Worm (Caenorhabditis elegans) whole organism, mixed stage, embryonic: Measurements from ENCODE around the gene srx-46.

Source experiments
- M03D4.4 ChIP-seq: sonication (generic microtip); optimal IDR thresholded peaks from 2 replicates; lab custom pipeline; 2017; ENCODE audit warnings: mild to moderate bottlenecking, missing genetic modification characterization, missing compliant biosample characterization
- bed-3 ChIP-seq: fragments of 200-800 bp; sonication (Bioruptor generic); optimal IDR thresholded peaks from 3 replicates; lab custom pipeline; 2018; ENCODE audit warnings: mild to moderate bottlenecking, missing genetic modification characterization, moderate library complexity, missing compliant biosample characterization
- ceh-43 ChIP-seq: fragments of 200-800 bp; sonication (Bioruptor generic); optimal IDR thresholded peaks from 2 replicates; lab custom pipeline; 2018; ENCODE audit warnings: mild to moderate bottlenecking, missing genetic modification characterization, moderate library complexity, missing compliant biosample characterization
- ceh-83 ChIP-seq: fragments of 200-800 bp; sonication (Bioruptor generic); optimal IDR thresholded peaks from 2 replicates; lab custom pipeline; 2018; ENCODE audit warnings: mild to moderate bottlenecking, missing genetic modification characterization, missing compliant biosample characterization
- ces-1 ChIP-seq: fragments of 150-350 bp; optimal IDR thresholded peaks from 2 replicates; lab custom pipeline; 2014; ENCODE audit warnings: missing biosample characterization, missing genetic modification reagents, missing genetic modification characterization
- cnd-1 ChIP-seq: fragments of 200-800 bp; sonication (Bioruptor generic); optimal IDR thresholded peaks from 2 replicates; lab custom pipeline; 2018; ENCODE audit warnings: mild to moderate bottlenecking, missing genetic modification characterization, missing compliant biosample characterization
- drap-1 ChIP-seq: fragments of 200-800 bp; sonication (Bioruptor generic); optimal IDR thresholded peaks from 3 replicates; lab custom pipeline; 2018; ENCODE audit warnings: mild to moderate bottlenecking, missing genetic modification characterization, missing compliant biosample characterization
- elt-1 ChIP-seq: sonication (generic microtip); optimal IDR thresholded peaks from 2 replicates; lab custom pipeline; 2017; ENCODE audit warnings: missing genetic modification characterization, mild to moderate bottlenecking, missing compliant biosample characterization, antibody characterized with exemption, moderate library complexity, borderline replicate concordance; ENCODE audit not compliant: insufficient read depth
- elt-3 ChIP-seq: fragments of 150-350 bp; optimal IDR thresholded peaks from 2 replicates; lab custom pipeline; 2014; ENCODE audit warnings: missing biosample characterization, missing genetic modification characterization
- flh-1 ChIP-seq: fragments of 200-800 bp; sonication (Bioruptor generic); optimal IDR thresholded peaks from 2 replicates; lab custom pipeline; 2018; ENCODE audit warnings: mild to moderate bottlenecking, missing genetic modification characterization, moderate library complexity, missing compliant biosample characterization
- ham-2 ChIP-seq: fragments of 200-800 bp; sonication (Bioruptor generic); optimal IDR thresholded peaks from 2 replicates; lab custom pipeline; 2018; ENCODE audit warnings: mild to moderate bottlenecking, missing genetic modification characterization, missing compliant biosample characterization
- hlh-1 ChIP-seq: fragments of 150-350 bp; optimal IDR thresholded peaks from 2 replicates; lab custom pipeline; 2014; ENCODE audit warnings: missing biosample characterization, missing genetic modification reagents, missing genetic modification characterization
- mab-5 ChIP-seq: fragments of 150-350 bp; optimal IDR thresholded peaks from 2 replicates; lab custom pipeline; 2014; ENCODE audit warnings: missing biosample characterization, missing genetic modification characterization
- mep-1 ChIP-seq: fragments of 150-350 bp; optimal IDR thresholded peaks from 2 replicates; lab custom pipeline; 2017; ENCODE audit warnings: missing biosample characterization, missing genetic modification reagents, missing genetic modification characterization, inconsistent platforms
- mls-2 ChIP-seq: sonication (generic microtip); optimal IDR thresholded peaks from 2 replicates; lab custom pipeline; 2016; ENCODE audit warnings: mild to moderate bottlenecking, missing genetic modification characterization, moderate library complexity, missing compliant biosample characterization
- nhr-12 ChIP-seq: fragments of 150-350 bp; optimal IDR thresholded peaks from 2 replicates; lab custom pipeline; 2014; ENCODE audit warnings: missing biosample characterization, missing genetic modification characterization
- nhr-2 ChIP-seq: fragments of 150-350 bp; optimal IDR thresholded peaks from 2 replicates; lab custom pipeline; 2014; ENCODE audit warnings: missing biosample characterization, missing genetic modification characterization
- nhr-237 ChIP-seq: fragments of 150-350 bp; optimal IDR thresholded peaks from 2 replicates; lab custom pipeline; 2014; ENCODE audit warnings: missing biosample characterization, missing genetic modification characterization
- nhr-28 ChIP-seq: fragments of 150-350 bp; optimal IDR thresholded peaks from 2 replicates; lab custom pipeline; 2014; ENCODE audit warnings: missing biosample characterization, missing genetic modification characterization
- pha-4 ChIP-seq: fragments of 150-350 bp; optimal IDR thresholded peaks from 2 replicates; lab custom pipeline; 2018; ENCODE audit warnings: missing biosample characterization, missing genetic modification reagents, missing genetic modification characterization
- sem-2 ChIP-seq: fragments of 200-800 bp; sonication (Bioruptor generic); optimal IDR thresholded peaks from 2 replicates; lab custom pipeline; 2018; ENCODE audit warnings: mild to moderate bottlenecking, missing genetic modification characterization, missing compliant biosample characterization
- tbx-8 ChIP-seq: fragments of 200-800 bp; sonication (Bioruptor generic); optimal IDR thresholded peaks from 2 replicates; lab custom pipeline; 2018; ENCODE audit warnings: mild to moderate bottlenecking, missing genetic modification characterization, moderate library complexity, missing compliant biosample characterization
- unc-120 ChIP-seq: sonication (generic microtip); optimal IDR thresholded peaks from 2 replicates; lab custom pipeline; 2017; ENCODE audit warnings: missing genetic modification characterization, missing compliant biosample characterization; ENCODE audit not compliant: poor library complexity, severe bottlenecking
- unc-39 ChIP-seq: fragments of 150-350 bp; optimal IDR thresholded peaks from 2 replicates; lab custom pipeline; 2014; ENCODE audit warnings: missing biosample characterization, missing genetic modification characterization
- ztf-11 ChIP-seq: fragments of 150-350 bp; optimal IDR thresholded peaks from 2 replicates; lab custom pipeline; 2014; ENCODE audit warnings: missing biosample characterization, missing genetic modification characterization

The srx-46 gene

DNA sequence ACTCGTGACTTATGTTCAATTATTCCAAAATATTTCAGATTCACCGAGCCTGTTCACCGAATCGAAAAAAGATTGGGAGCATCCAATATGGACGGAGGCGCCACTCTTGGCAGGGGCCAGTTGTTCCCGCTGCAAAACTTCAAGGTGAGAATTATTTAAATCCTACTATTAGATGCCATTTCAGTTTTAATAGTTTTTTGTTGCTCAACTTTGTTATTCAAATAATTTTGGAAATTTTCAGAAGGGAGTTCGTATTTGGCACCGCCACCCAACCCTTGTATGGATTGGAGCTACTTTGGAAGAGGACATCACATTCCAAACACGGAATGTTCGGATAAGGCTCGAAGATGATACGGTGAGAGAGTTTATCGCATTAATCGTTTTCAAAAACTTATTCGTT lies 33.1 kb downstream of the srx-46 start, which contains the start of gene hum-2:
TSS of gene hum-2 (plus strand) at position 33 of the 400 bp plus-strand sequence.
- TF ChIP-seq bed-3 (GFP tag; lab: Kevin White, UChicago), result no peak
- no peak for TF ChIP-seq tbx-8 (GFP tag; lab: Kevin White, UChicago)
- no peak for TF ChIP-seq M03D4.4 (tag; lab: Kevin White, UChicago)
- TF ChIP-seq ceh-83 (GFP tag; lab: Kevin White, UChicago), result no peak
- no peak for TF ChIP-seq ceh-43 (GFP tag; lab: Kevin White, UChicago)
- TF ChIP-seq mab-5 (tag; lab: Kevin White, UChicago), result no peak
- no peak for TF ChIP-seq flh-1
- no peak for TF ChIP-seq drap-1 (GFP tag; lab: Kevin White, UChicago)
- no peak for TF ChIP-seq elt-3 (tag; lab: Kevin White, UChicago)
- TF ChIP-seq ces-1 (GFP tag; lab: Kevin White, UChicago), result no peak
- TF ChIP-seq cnd-1 (tag; lab: Kevin White, UChicago), result no peak

DNA sequence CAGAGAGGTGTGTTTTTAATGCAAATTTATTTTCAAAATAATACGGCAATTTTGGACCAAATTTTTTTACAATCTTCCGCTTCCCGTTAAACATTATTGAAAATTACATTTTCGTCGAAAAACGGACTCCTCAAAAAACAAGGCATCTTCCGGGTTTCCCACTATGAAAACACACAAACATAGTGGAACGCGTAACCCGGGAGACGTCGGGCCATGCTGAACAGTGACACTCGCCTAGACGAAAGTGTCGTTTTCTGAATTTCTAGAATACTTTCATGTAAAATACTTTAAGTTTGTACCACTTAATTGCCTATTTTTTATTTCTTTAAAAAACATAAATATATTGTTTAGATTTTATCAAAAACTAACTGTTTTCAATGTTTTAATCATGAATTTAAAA lies 38.9 kb downstream of the srx-46 start:
- no peak for TF ChIP-seq nhr-12 (tag; lab: Kevin White, UChicago)
- no peak for TF ChIP-seq ztf-11 (tag; lab: Kevin White, UChicago)
- no peak for TF ChIP-seq nhr-237
- no peak for TF ChIP-seq tbx-8 (GFP tag; lab: Kevin White, UChicago)
- TF ChIP-seq nhr-2 (tag; lab: Kevin White, UChicago), result no peak
- no peak for TF ChIP-seq unc-39 (tag; lab: Kevin White, UChicago)
- no peak for TF ChIP-seq nhr-28
- TF ChIP-seq unc-120 (tag; lab: Kevin White, UChicago), result no peak
- TF ChIP-seq hlh-1 (tag; lab: Kevin White, UChicago), result no peak
- no peak for TF ChIP-seq pha-4

DNA sequence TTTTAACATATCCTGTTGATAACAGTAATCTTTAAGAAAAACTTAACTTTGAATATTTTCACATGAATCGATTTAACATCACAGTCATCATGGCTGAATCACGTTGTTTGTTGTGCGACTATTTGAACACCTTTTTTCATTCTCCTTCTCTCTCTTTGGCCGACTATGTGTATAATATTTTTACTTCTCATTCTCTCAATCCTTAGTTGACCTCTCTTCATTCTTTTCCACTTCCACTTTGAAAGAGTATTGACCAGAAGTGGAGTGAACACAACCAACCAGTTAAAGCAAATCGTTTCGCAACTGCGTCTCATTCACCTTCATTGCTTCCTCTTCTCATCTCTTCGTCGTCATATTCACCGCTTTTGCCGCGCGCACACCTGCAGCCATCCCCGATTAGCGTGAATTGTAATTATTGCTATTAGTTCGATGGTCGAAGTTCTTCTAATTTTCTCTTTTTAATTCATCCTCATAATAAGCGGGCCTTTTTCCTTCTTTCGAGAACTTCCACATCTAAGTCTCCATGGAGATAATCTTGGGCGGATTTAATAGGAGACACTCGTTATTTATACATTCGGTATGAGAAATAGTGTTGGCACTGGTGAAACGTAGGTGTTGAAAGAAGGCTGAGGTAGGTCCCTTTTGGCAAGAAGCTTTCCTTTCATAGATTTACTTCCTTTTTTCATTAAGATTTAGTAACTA lies 42.0 kb downstream of the srx-46 start:
- TF ChIP-seq ceh-43 (GFP tag; lab: Kevin White, UChicago), result peak; percentile 45
- no peak for TF ChIP-seq mep-1 (tag; lab: Kevin White, UChicago)
- TF ChIP-seq mls-2, result peak; percentile 51
- TF ChIP-seq drap-1 (GFP tag; lab: Kevin White, UChicago), result no peak
- no peak for TF ChIP-seq sem-2
- TF ChIP-seq unc-120 (tag; lab: Kevin White, UChicago), result no peak
- TF ChIP-seq ham-2 (GFP tag; lab: Kevin White, UChicago), result peak; percentile 90

DNA sequence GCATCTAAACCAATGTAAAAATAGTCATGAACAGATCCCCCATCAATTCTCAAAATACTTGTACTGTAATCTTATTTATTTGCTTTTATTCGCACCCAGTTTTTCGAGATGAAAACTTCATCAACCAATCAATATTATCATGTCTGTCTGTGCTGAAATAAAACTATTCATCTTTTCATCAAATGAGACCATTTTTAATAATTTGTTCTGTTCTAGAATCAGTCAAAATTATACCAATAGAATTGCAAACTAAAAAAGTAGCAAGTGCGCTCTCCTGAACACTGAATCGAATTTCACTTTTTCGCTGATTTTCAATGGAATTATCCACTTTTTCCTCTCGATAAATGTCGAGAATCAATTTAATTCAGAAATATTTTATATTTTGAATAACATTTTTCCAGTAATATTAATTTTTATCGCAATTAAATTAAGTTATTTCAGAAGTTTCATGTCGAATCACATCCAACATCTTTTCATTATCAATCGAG lies 46.9 kb downstream of the srx-46 start, which contains the start of gene trpp-4:
TSS of gene trpp-4 (plus strand) at position 442 of the 488 bp plus-strand sequence.
- peak; percentile 85 for TF ChIP-seq ces-1 (GFP tag; lab: Kevin White, UChicago)
- TF ChIP-seq elt-1 (tag; lab: Kevin White, UChicago), result no peak
